Worm (Caenorhabditis elegans) whole organism, L1 larva: Measurements from ENCODE around the gene F52G3.5.

Source experiments
- C04F5.9 ChIP-seq: sonication (generic microtip); optimal IDR thresholded peaks from 2 replicates; lab custom pipeline; 2016; ENCODE audit warnings: missing genetic modification characterization, missing compliant biosample characterization
- C16A3.4 ChIP-seq: fragments of 150-350 bp; optimal IDR thresholded peaks from 2 replicates; lab custom pipeline; 2014; ENCODE audit warnings: missing biosample characterization, missing genetic modification characterization
- Y116A8C.19 ChIP-seq: sonication (generic microtip); optimal IDR thresholded peaks from 2 replicates; lab custom pipeline; 2016; ENCODE audit warnings: missing compliant biosample characterization, missing genetic modification characterization, borderline replicate concordance
- aha-1 ChIP-seq: fragments of 150-350 bp; optimal IDR thresholded peaks from 2 replicates; lab custom pipeline; 2014; ENCODE audit warnings: missing biosample characterization, missing genetic modification characterization
- ama-1 ChIP-seq: fragments of 150-350 bp; optimal IDR thresholded peaks from 2 replicates; lab custom pipeline; 2014
- blmp-1 ChIP-seq: fragments of 150-350 bp; optimal IDR thresholded peaks from 2 replicates; lab custom pipeline; 2014; ENCODE audit warnings: missing biosample characterization, missing genetic modification characterization
- ceh-63 ChIP-seq: fragments of 200-800 bp; sonication (Bioruptor generic); optimal IDR thresholded peaks from 2 replicates; lab custom pipeline; 2018; ENCODE audit warnings: mild to moderate bottlenecking, missing genetic modification characterization, missing compliant biosample characterization
- ceh-82 ChIP-seq, 3 experiments: fragments of 150-350 bp in 1 of 3; sonication (generic microtip) in 2 of 3; optimal IDR thresholded peaks; 2 replicates each; lab custom pipeline; 2014 to 2017; ENCODE audit warnings: missing biosample characterization in 3 of 3, missing genetic modification characterization in 3 of 3
- ceh-90 ChIP-seq: sonication (generic microtip); optimal IDR thresholded peaks from 2 replicates; lab custom pipeline; 2016; ENCODE audit warnings: missing genetic modification characterization, missing compliant biosample characterization
- ces-1 ChIP-seq: fragments of 150-350 bp; optimal IDR thresholded peaks from 2 replicates; lab custom pipeline; 2014; ENCODE audit warnings: missing biosample characterization, missing genetic modification reagents, missing genetic modification characterization
- dsc-1 ChIP-seq: sonication (generic microtip); optimal IDR thresholded peaks from 2 replicates; lab custom pipeline; 2016; ENCODE audit warnings: mild to moderate bottlenecking, missing genetic modification characterization, missing compliant biosample characterization
- efl-3 ChIP-seq: fragments of 200-800 bp; sonication (Bioruptor generic); optimal IDR thresholded peaks from 2 replicates; lab custom pipeline; 2018; ENCODE audit warnings: mild to moderate bottlenecking, missing genetic modification characterization, missing compliant biosample characterization
- egl-27 ChIP-seq, 2 experiments: fragments of 150-350 bp in 1 of 2; sonication (generic microtip); optimal IDR thresholded peaks; 3 replicates each; lab custom pipeline; 2017 to 2018; ENCODE audit warnings: missing biosample characterization in 2 of 2, missing genetic modification characterization in 2 of 2, missing genetic modification reagents in 2 of 2
- elt-2 ChIP-seq: sonication (generic microtip); optimal IDR thresholded peaks from 2 replicates; lab custom pipeline; 2016; ENCODE audit warnings: missing genetic modification characterization, mild to moderate bottlenecking, inconsistent platforms, missing compliant biosample characterization, missing genetic modification reagents
- ets-5 ChIP-seq: fragments of 200-800 bp; sonication (Bioruptor generic); IDR thresholded peaks from 2 replicates; pipeline ENCODE4 v1.3.6; 2022; ENCODE audit warnings: missing genetic modification characterization, missing compliant biosample characterization
- fkh-8 ChIP-seq: sonication (generic microtip); optimal IDR thresholded peaks from 2 replicates; lab custom pipeline; 2016; ENCODE audit warnings: mild to moderate bottlenecking, missing genetic modification characterization, missing compliant biosample characterization
- hlh-4 ChIP-seq: sonication (generic microtip); optimal IDR thresholded peaks from 2 replicates; lab custom pipeline; 2016; ENCODE audit warnings: mild to moderate bottlenecking, missing genetic modification characterization, missing compliant biosample characterization
- lin-14 ChIP-seq: fragments of 200-800 bp; sonication (Bioruptor generic); optimal IDR thresholded peaks from 2 replicates; lab custom pipeline; 2018; ENCODE audit warnings: mild to moderate bottlenecking, missing genetic modification characterization, moderate library complexity, missing compliant biosample characterization
- lsy-2 ChIP-seq, 2 experiments: fragments of 150-350 bp; optimal IDR thresholded peaks; 2 replicates each; lab custom pipeline; 2014; ENCODE audit warnings: missing biosample characterization in 2 of 2, missing genetic modification characterization in 2 of 2
- nhr-11 ChIP-seq: fragments of 150-350 bp; optimal IDR thresholded peaks from 2 replicates; lab custom pipeline; 2014; ENCODE audit warnings: missing biosample characterization, missing genetic modification characterization
- nhr-19 ChIP-seq: fragments of 200-800 bp; sonication (Bioruptor generic); conservative IDR thresholded peaks from 2 replicates; pipeline ENCODE4 v1.3.6; 2022; ENCODE audit warnings: missing genetic modification characterization, missing compliant biosample characterization
- nhr-20 ChIP-seq: sonication (generic microtip); optimal IDR thresholded peaks from 2 replicates; lab custom pipeline; 2016; ENCODE audit warnings: mild to moderate bottlenecking, missing genetic modification characterization, missing compliant biosample characterization
- nhr-47 ChIP-seq: sonication (generic microtip); optimal IDR thresholded peaks from 2 replicates; lab custom pipeline; 2016; ENCODE audit warnings: mild to moderate bottlenecking, missing genetic modification characterization, moderate library complexity, missing compliant biosample characterization
- nhr-76 ChIP-seq: sonication (generic microtip); optimal IDR thresholded peaks from 2 replicates; lab custom pipeline; 2017; ENCODE audit warnings: missing biosample characterization, missing genetic modification characterization
- nhr-85 ChIP-seq: sonication (generic microtip); peaks from one replicate; lab custom pipeline; 2016; ENCODE audit warnings: missing genetic modification characterization, inconsistent platforms, missing compliant biosample characterization
- nhr-90 ChIP-seq: sonication (generic microtip); optimal IDR thresholded peaks from 2 replicates; lab custom pipeline; 2016; ENCODE audit warnings: mild to moderate bottlenecking, missing genetic modification characterization, missing compliant biosample characterization; ENCODE audit not compliant: poor library complexity
- pag-3 ChIP-seq: sonication (generic microtip); optimal IDR thresholded peaks from 2 replicates; lab custom pipeline; 2017; ENCODE audit warnings: missing genetic modification characterization, mild to moderate bottlenecking, missing compliant biosample characterization, antibody characterized with exemption, borderline replicate concordance; ENCODE audit not compliant: insufficient read depth
- pax-3 ChIP-seq: fragments of 200-800 bp; sonication (Bioruptor generic); optimal IDR thresholded peaks from 2 replicates; lab custom pipeline; 2018; ENCODE audit warnings: mild to moderate bottlenecking, missing genetic modification characterization, moderate library complexity, missing compliant biosample characterization
- rnt-1 ChIP-seq: sonication (generic microtip); optimal IDR thresholded peaks from 2 replicates; lab custom pipeline; 2016; ENCODE audit warnings: mild to moderate bottlenecking, missing genetic modification characterization, moderate library complexity, missing compliant biosample characterization
- snpc-4 ChIP-seq: fragments of 150-350 bp; optimal IDR thresholded peaks from 2 replicates; lab custom pipeline; 2014; ENCODE audit warnings: missing biosample characterization, missing genetic modification characterization
- snu-23 ChIP-seq: sonication (generic microtip); optimal IDR thresholded peaks from 2 replicates; lab custom pipeline; 2016; ENCODE audit warnings: missing genetic modification characterization, missing compliant biosample characterization
- tbx-2 ChIP-seq: sonication (generic microtip); optimal IDR thresholded peaks from 2 replicates; lab custom pipeline; 2016; ENCODE audit warnings: missing genetic modification characterization, missing compliant biosample characterization
- unc-130 ChIP-seq: fragments of 150-350 bp; optimal IDR thresholded peaks from 2 replicates; lab custom pipeline; 2017; ENCODE audit warnings: missing biosample characterization, missing genetic modification characterization, inconsistent platforms
- unc-62 ChIP-seq: fragments of 150-350 bp; optimal IDR thresholded peaks from 2 replicates; lab custom pipeline; 2014; ENCODE audit warnings: missing biosample characterization, missing genetic modification reagents, missing genetic modification characterization
- unc-86 ChIP-seq: sonication (generic microtip); optimal IDR thresholded peaks from 2 replicates; lab custom pipeline; 2016; ENCODE audit warnings: missing genetic modification characterization, missing compliant biosample characterization
- vab-15 ChIP-seq: sonication (generic microtip); optimal IDR thresholded peaks from 2 replicates; lab custom pipeline; 2017; ENCODE audit warnings: missing genotype, mild to moderate bottlenecking, missing genetic modification characterization, missing compliant biosample characterization
- xbp-1 ChIP-seq: sonication (generic microtip); optimal IDR thresholded peaks from 2 replicates; lab custom pipeline; 2016; ENCODE audit warnings: missing genetic modification characterization, missing compliant biosample characterization
- zag-1 ChIP-seq: fragments of 150-350 bp; optimal IDR thresholded peaks from 2 replicates; lab custom pipeline; 2014; ENCODE audit warnings: missing biosample characterization, missing genetic modification characterization
- zip-4 ChIP-seq: fragments of 200-800 bp; sonication (Bioruptor generic); optimal IDR thresholded peaks from 2 replicates; lab custom pipeline; 2018; ENCODE audit warnings: mild to moderate bottlenecking, missing genetic modification characterization, moderate library complexity, missing compliant biosample characterization
- ztf-11 ChIP-seq, 2 experiments: sonication (generic microtip); optimal IDR thresholded peaks; 2 replicates each; lab custom pipeline; 2016 to 2017; ENCODE audit warnings: missing genetic modification characterization in 2 of 2, missing biosample characterization in 1 of 2, missing compliant biosample characterization in 1 of 2
- ztf-4 ChIP-seq: fragments of 150-350 bp; optimal IDR thresholded peaks from 2 replicates; lab custom pipeline; 2014; ENCODE audit warnings: missing biosample characterization, missing genetic modification characterization

Gene F52G3.5

ce11 chrX:16994417-16994816, 18.5 kb upstream of the F52G3.5 start:
- TF ChIP-seq Y116A8C.19 = no peak
- no peak for TF ChIP-seq ceh-90 (tag; lab: Kevin White, UChicago)
- no peak for TF ChIP-seq ama-1
- no peak for TF ChIP-seq unc-62
- TF ChIP-seq pag-3 = no peak
- TF ChIP-seq nhr-20 = no peak
- no peak for TF ChIP-seq nhr-76 (tag; lab: Kevin White, UChicago)
- TF ChIP-seq nhr-19 = no peak
- TF ChIP-seq C16A3.4 = no peak
- TF ChIP-seq efl-3 (GFP tag; lab: Kevin White, UChicago) = no peak
- TF ChIP-seq aha-1 (tag; lab: Kevin White, UChicago) = no peak
- TF ChIP-seq C04F5.9 (tag; lab: Kevin White, UChicago) = no peak
- no peak for TF ChIP-seq tbx-2
- TF ChIP-seq, all 84 proteins: peak for 0

DNA sequence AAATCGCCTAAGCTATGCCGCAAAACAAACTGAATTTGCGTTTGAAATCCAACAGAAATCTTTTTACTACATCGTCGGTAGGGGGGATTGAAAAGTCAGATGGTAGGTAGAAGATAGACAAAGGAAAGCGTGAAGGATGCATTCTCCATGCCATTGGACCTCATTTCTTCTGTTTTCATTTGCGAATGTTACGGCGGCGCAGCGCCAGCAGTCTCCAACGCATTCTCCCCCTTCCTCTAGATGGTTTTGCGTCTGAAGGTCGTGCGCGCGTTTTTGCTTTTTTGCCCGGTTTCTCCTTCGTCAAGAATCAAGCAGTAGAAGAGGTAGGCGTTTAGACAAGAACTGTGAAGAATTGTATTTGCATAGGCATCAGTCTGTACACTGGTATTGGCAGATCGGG, 17.6 kb upstream of the F52G3.5 start:
- peak; percentile 12 for TF ChIP-seq snu-23 (GFP tag; lab: Kevin White, UChicago)
- TF ChIP-seq lsy-2 (tag; optimal IDR thresholded peaks at IDR 0.05; lab: Kevin White, UChicago) = no peak
- peak; percentile 67 for TF ChIP-seq nhr-85
- TF ChIP-seq dsc-1 (tag; lab: Kevin White, UChicago) = no peak
- no peak for TF ChIP-seq ceh-63
- TF ChIP-seq nhr-76 (tag; lab: Kevin White, UChicago) = no peak
- no peak for TF ChIP-seq elt-2 (tag; lab: Kevin White, UChicago)
- TF ChIP-seq unc-62 = no peak
- TF ChIP-seq ama-1 = no peak
- TF ChIP-seq aha-1 (tag; lab: Kevin White, UChicago) = no peak
- no peak for TF ChIP-seq nhr-11
- no peak for TF ChIP-seq C04F5.9 (tag; lab: Kevin White, UChicago)
- peak; percentile 28 for TF ChIP-seq lin-14
- TF ChIP-seq nhr-19 = no peak
- no peak for TF ChIP-seq ztf-4 (tag; lab: Kevin White, UChicago)
- TF ChIP-seq ets-5 (GFP tag; lab: Robert Waterston, UW) = no peak
- peak; percentile 92 for TF ChIP-seq blmp-1 (tag; lab: Kevin White, UChicago)
- TF ChIP-seq unc-130 (tag; lab: Kevin White, UChicago) = no peak
- no peak for TF ChIP-seq fkh-8

DNA sequence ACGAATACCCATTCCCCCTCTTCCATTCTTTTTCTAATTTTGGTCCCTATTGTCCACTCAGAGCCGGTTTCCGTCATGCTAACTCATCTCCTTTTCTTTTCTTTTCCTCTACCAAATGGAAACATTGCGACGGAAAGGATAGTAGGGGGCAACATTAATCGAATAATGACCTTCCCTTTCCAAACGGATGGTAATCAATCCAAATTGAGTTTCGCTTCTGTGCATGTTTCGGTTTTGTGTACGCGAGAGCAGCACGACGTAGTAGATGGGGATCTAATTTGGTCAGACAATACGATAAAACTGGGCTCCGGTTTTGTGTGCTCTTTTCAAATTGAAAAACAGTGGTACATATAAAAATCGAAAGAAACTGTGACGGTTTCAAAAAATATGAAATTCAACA, 15.5 kb upstream of the F52G3.5 start:
- TF ChIP-seq blmp-1 (tag; lab: Kevin White, UChicago) = peak; percentile 9
- TF ChIP-seq egl-27 (tag; optimal IDR thresholded peaks at IDR 0.05; lab: Kevin White, UChicago) = no peak
- TF ChIP-seq ceh-82 (tag; optimal IDR thresholded peaks at IDR 0.05; lab: Kevin White, UChicago) = peak in 1 of 3 experiments; percentile 6
- TF ChIP-seq tbx-2 = peak; percentile 71
- no peak for TF ChIP-seq pax-3 (tag; lab: Kevin White, UChicago)
- TF ChIP-seq zip-4 (GFP tag; lab: Kevin White, UChicago) = no peak
- peak; percentile 41 for TF ChIP-seq nhr-47 (tag; lab: Kevin White, UChicago)
- TF ChIP-seq snpc-4 (tag; lab: Kevin White, UChicago) = no peak
- peak in 1 of 2 experiments; percentile 44 for TF ChIP-seq ztf-11 (tag; optimal IDR thresholded peaks at IDR 0.05; lab: Kevin White, UChicago)
- TF ChIP-seq nhr-85 = no peak
- TF ChIP-seq rnt-1 (tag; lab: Kevin White, UChicago) = no peak
- TF ChIP-seq unc-62 = no peak
- TF ChIP-seq lsy-2 (tag; optimal IDR thresholded peaks at IDR 0.05; lab: Kevin White, UChicago) = peak in 1 of 2 experiments; percentile 11
- TF ChIP-seq lin-14 = peak; percentile 89
- peak; percentile 78 for TF ChIP-seq ces-1
- peak; percentile 5 for TF ChIP-seq snu-23 (GFP tag; lab: Kevin White, UChicago)
- no peak for TF ChIP-seq xbp-1 (tag; lab: Kevin White, UChicago)
- no peak for TF ChIP-seq pag-3
- no peak for TF ChIP-seq efl-3 (GFP tag; lab: Kevin White, UChicago)
- no peak for TF ChIP-seq vab-15 (tag; lab: Kevin White, UChicago)
- TF ChIP-seq nhr-90 (tag; lab: Kevin White, UChicago) = no peak
- TF ChIP-seq unc-86 (tag; lab: Kevin White, UChicago) = no peak
- TF ChIP-seq zag-1 = peak; percentile 43
- TF ChIP-seq hlh-4 (tag; lab: Kevin White, UChicago) = no peak
